Worm (Caenorhabditis elegans) whole organism, young adult: ENCODE measurements around the gene mlc-3.

Experiments used
- F22D6.2 ChIP-seq: sonication (generic microtip); optimal IDR thresholded peaks from 2 replicates; lab custom pipeline; 2016; ENCODE audit warnings: mild to moderate bottlenecking, missing genetic modification characterization, missing compliant biosample characterization
- F37B4.10 ChIP-seq: fragments of 200-800 bp; sonication (Bioruptor generic); IDR thresholded peaks from 2 replicates; pipeline ENCODE4 v1.3.6; 2022; ENCODE audit warnings: missing genetic modification characterization, missing compliant biosample characterization
- T07F8.4 ChIP-seq: sonication (generic microtip); optimal IDR thresholded peaks from 2 replicates; lab custom pipeline; 2016; ENCODE audit warnings: mild to moderate bottlenecking, missing genetic modification characterization, moderate library complexity, missing compliant biosample characterization
- ama-1 ChIP-seq, 3 experiments: fragments of 150-350 bp in 1 of 3; sonication (generic microtip) in 2 of 3; optimal IDR thresholded peaks; 2 replicates each; lab custom pipeline; 2014 to 2018; ENCODE audit warnings: missing biosample characterization in 2 of 3, missing genetic modification characterization in 2 of 3, missing genetic modification reagents in 2 of 3
- ccch-3 ChIP-seq: fragments of 200-800 bp; sonication (Bioruptor generic); optimal IDR thresholded peaks from 2 replicates; lab custom pipeline; 2018; ENCODE audit warnings: mild to moderate bottlenecking, missing genetic modification characterization, missing compliant biosample characterization
- dpl-1 ChIP-seq: fragments of 150-350 bp; optimal IDR thresholded peaks from 2 replicates; lab custom pipeline; 2014; ENCODE audit warnings: missing biosample characterization, missing genetic modification reagents, missing genetic modification characterization
- him-1 ChIP-seq: sonication (generic microtip); optimal IDR thresholded peaks from 2 replicates; lab custom pipeline; 2016; ENCODE audit warnings: missing genotype, missing genetic modification reagents, missing genetic modification characterization, missing compliant biosample characterization
- lin-26 ChIP-seq: fragments of 200-800 bp; sonication (Bioruptor generic); IDR thresholded peaks from 2 replicates; pipeline ENCODE4 v1.3.6; 2022; ENCODE audit warnings: missing genetic modification reagents, missing genetic modification characterization, missing compliant biosample characterization
- lin-54 ChIP-seq: fragments of 200-800 bp; sonication (Bioruptor generic); optimal IDR thresholded peaks from 2 replicates; lab custom pipeline; 2018; ENCODE audit warnings: mild to moderate bottlenecking, missing genetic modification characterization, missing compliant biosample characterization
- mel-28 ChIP-seq: sonication (generic microtip); optimal IDR thresholded peaks from 2 replicates; lab custom pipeline; 2016; ENCODE audit warnings: borderline replicate concordance, mild to moderate bottlenecking, missing genetic modification characterization, missing compliant biosample characterization
- rec-8 ChIP-seq, 2 experiments: sonication (generic microtip); optimal IDR thresholded peaks; 2 replicates each; lab custom pipeline; 2016; ENCODE audit warnings: mild to moderate bottlenecking in 2 of 2, missing genetic modification characterization in 2 of 2, missing genetic modification reagents in 2 of 2, missing genotype in 2 of 2, missing biosample characterization in 1 of 2, missing compliant biosample characterization in 1 of 2, moderate library complexity in 1 of 2
- sea-2 ChIP-seq: fragments of 200-800 bp; sonication (Bioruptor generic); IDR thresholded peaks from 2 replicates; pipeline ENCODE4 v1.3.6; 2022; ENCODE audit warnings: missing genetic modification characterization, missing compliant biosample characterization
- unc-62 ChIP-seq: fragments of 150-350 bp; optimal IDR thresholded peaks from 2 replicates; lab custom pipeline; 2014; ENCODE audit warnings: missing biosample characterization, missing genetic modification reagents, missing genetic modification characterization
- ztf-3 ChIP-seq: fragments of 200-800 bp; sonication (Bioruptor generic); optimal IDR thresholded peaks from 2 replicates; lab custom pipeline; 2018; ENCODE audit warnings: mild to moderate bottlenecking, missing genetic modification characterization, missing compliant biosample characterization

DNA sequence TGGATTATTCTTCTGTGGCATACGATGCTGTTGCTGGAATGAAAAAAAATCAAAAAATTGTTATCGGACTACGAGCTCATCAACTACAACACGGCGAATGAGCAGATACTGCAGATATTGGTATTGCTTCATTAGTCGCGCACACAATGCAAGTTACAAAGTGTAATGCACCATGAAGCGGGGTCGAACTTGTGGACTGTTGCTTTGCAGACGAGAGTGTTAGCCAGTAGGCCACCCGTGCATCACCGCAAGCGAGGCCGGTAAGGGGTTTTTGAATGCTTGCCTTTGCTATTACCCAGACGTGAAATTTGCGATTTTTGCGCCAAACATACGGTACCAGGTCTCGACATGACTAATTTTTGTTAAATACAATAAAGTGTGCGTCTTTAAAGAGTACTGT is 37.2 kb downstream of the mlc-3 start:
- TF ChIP-seq ztf-3 (GFP tag; lab: Kevin White, UChicago): peak; percentile 74
- TF ChIP-seq rec-8 (tag; optimal IDR thresholded peaks at IDR 0.05; lab: Kevin White, UChicago): peak; percentile 77 to 91
- peak; percentile 75 for TF ChIP-seq lin-54 (GFP tag; lab: Kevin White, UChicago)
- peak; percentile 87 for TF ChIP-seq T07F8.4 (tag; lab: Kevin White, UChicago)
- TF ChIP-seq F37B4.10 (GFP tag; lab: Robert Waterston, UW): 0 out of 2 replicates have a peak, but pooled peaks have one; percentile 71
- TF ChIP-seq lin-26 (GFP tag; lab: Robert Waterston, UW): peak; percentile 96
- peak; percentile 52 for TF ChIP-seq him-1 (tag; lab: Kevin White, UChicago)
- TF ChIP-seq dpl-1 (GFP tag; lab: Kevin White, UChicago): no peak
- peak; percentile 64 for TF ChIP-seq F22D6.2 (tag; lab: Kevin White, UChicago)
- no peak for TF ChIP-seq mel-28 (tag; lab: Kevin White, UChicago)
- TF ChIP-seq ama-1 (optimal IDR thresholded peaks at IDR 0.05; lab: Kevin White, UChicago): no peak
- peak; percentile 26 to 83 for TF ChIP-seq ama-1 (GFP tag; optimal IDR thresholded peaks at IDR 0.05; lab: Kevin White, UChicago)
- TF ChIP-seq sea-2: no peak
- TF ChIP-seq unc-62 (GFP tag; lab: Kevin White, UChicago): no peak
- TF ChIP-seq ccch-3 (GFP tag; lab: Kevin White, UChicago): no peak
